Worm (Caenorhabditis elegans) whole organism, midembryonic: ENCODE measurements around the gene C34H4.1.

ENCODE experiments used
- T22C8.4 ChIP-seq: fragments of 200-800 bp; sonication (Bioruptor generic); IDR thresholded peaks from 2 replicates; pipeline ENCODE4 v1.3.6; 2022; ENCODE audit warnings: missing genetic modification characterization, missing compliant biosample characterization
- cog-1 ChIP-seq: sonication (generic microtip); optimal IDR thresholded peaks from 2 replicates; lab custom pipeline; 2016; ENCODE audit warnings: missing genetic modification characterization, missing compliant biosample characterization
- flt-1 ChIP-seq: fragments of 200-800 bp; sonication (Bioruptor generic); IDR thresholded peaks from 2 replicates; pipeline ENCODE4 v1.3.6; 2022; ENCODE audit warnings: missing genetic modification characterization, missing compliant biosample characterization
- klf-2 ChIP-seq: fragments of 200-800 bp; sonication (Bioruptor generic); conservative IDR thresholded peaks from 2 replicates; pipeline ENCODE4 v1.3.6; 2022; ENCODE audit warnings: missing genetic modification reagents, missing genetic modification characterization, missing compliant biosample characterization
- med-1 ChIP-seq: sonication (generic microtip); optimal IDR thresholded peaks from 2 replicates; lab custom pipeline; 2017; ENCODE audit warnings: missing genetic modification characterization, mild to moderate bottlenecking, missing compliant biosample characterization, antibody characterized with exemption, missing genetic modification reagents; ENCODE audit not compliant: insufficient read depth
- ref-1 ChIP-seq: fragments of 200-800 bp; sonication (Bioruptor generic); conservative IDR thresholded peaks from 2 replicates; pipeline ENCODE4 v1.3.6; 2022; ENCODE audit warnings: missing genetic modification reagents, missing genetic modification characterization, missing compliant biosample characterization
- tab-1 ChIP-seq: fragments of 200-800 bp; sonication (Bioruptor generic); IDR thresholded peaks from 2 replicates; pipeline ENCODE4 v1.3.6; 2022; ENCODE audit warnings: missing genetic modification characterization, missing compliant biosample characterization
- ztf-23 ChIP-seq: fragments of 200-800 bp; sonication (Bioruptor generic); IDR thresholded peaks from 2 replicates; pipeline ENCODE4 v1.3.6; 2022; ENCODE audit warnings: missing genetic modification reagents, missing genetic modification characterization, missing compliant biosample characterization
- ztf-29 ChIP-seq: fragments of 200-800 bp; sonication (Bioruptor generic); IDR thresholded peaks from 2 replicates; pipeline ENCODE4 v1.3.6; 2022; ENCODE audit warnings: missing genetic modification reagents, missing genetic modification characterization, missing compliant biosample characterization

Gene C34H4.1

ce11 chrIV:1561884-1562283 is 6.5 kb downstream of the C34H4.1 start, which contains the start of gene hpo-6:
TSS of gene hpo-6 (plus strand) at chrIV:1562184.
- TF ChIP-seq flt-1 (GFP tag; lab: Robert Waterston, UW) (no peak), klf-2 (GFP tag; lab: Robert Waterston, UW) (no peak), ztf-29 (GFP tag; lab: Robert Waterston, UW) (no peak), med-1 (GFP tag; lab: Kevin White, UChicago) (no peak), ztf-23 (GFP tag; lab: Robert Waterston, UW) (no peak), tab-1 (no peak), ref-1 (GFP tag; lab: Robert Waterston, UW) (no peak), T22C8.4 (GFP tag; lab: Robert Waterston, UW) (no peak), cog-1 (tag; lab: Kevin White, UChicago) (no peak)

- no peak for TF ChIP-seq ztf-29 (GFP tag; lab: Robert Waterston, UW)
- TF ChIP-seq klf-2 (GFP tag; lab: Robert Waterston, UW), result no peak
- no peak for TF ChIP-seq cog-1 (tag; lab: Kevin White, UChicago)
- TF ChIP-seq ztf-23 (GFP tag; lab: Robert Waterston, UW), result no peak
- TF ChIP-seq tab-1, result no peak
- no peak for TF ChIP-seq T22C8.4 (GFP tag; lab: Robert Waterston, UW)
- no peak for TF ChIP-seq ref-1 (GFP tag; lab: Robert Waterston, UW)
- TF ChIP-seq flt-1 (GFP tag; lab: Robert Waterston, UW), result no peak
- no peak for TF ChIP-seq med-1 (GFP tag; lab: Kevin White, UChicago)
Measured at ce11 chrIV:1563476-1564131, 8.2 kb downstream of the C34H4.1 start, which contains the start of gene Y41D4B.15. TSS of gene Y41D4B.15 (plus strand) at chrIV:1564081.

- TF ChIP-seq klf-2 (GFP tag; lab: Robert Waterston, UW) (no peak), ztf-29 (GFP tag; lab: Robert Waterston, UW) (no peak), med-1 (GFP tag; lab: Kevin White, UChicago) (no peak), cog-1 (tag; lab: Kevin White, UChicago) (no peak), T22C8.4 (GFP tag; lab: Robert Waterston, UW) (no peak), tab-1 (no peak), ztf-23 (GFP tag; lab: Robert Waterston, UW) (no peak), flt-1 (GFP tag; lab: Robert Waterston, UW) (no peak), ref-1 (GFP tag; lab: Robert Waterston, UW) (no peak)
Measured at ce11 chrIV:1565725-1566124, 10.3 kb downstream of the C34H4.1 start.

- TF ChIP-seq ztf-23 (GFP tag; lab: Robert Waterston, UW), result no peak
- no peak for TF ChIP-seq cog-1 (tag; lab: Kevin White, UChicago)
Measured at ce11 chrIV:1567577-1567976, 12.2 kb downstream of the C34H4.1 start.

- TF ChIP-seq ztf-29 (GFP tag; lab: Robert Waterston, UW), result no peak
- TF ChIP-seq cog-1 (tag; lab: Kevin White, UChicago), result no peak
- TF ChIP-seq med-1 (GFP tag; lab: Kevin White, UChicago), result no peak
- no peak for TF ChIP-seq flt-1 (GFP tag; lab: Robert Waterston, UW)
- no peak for TF ChIP-seq T22C8.4 (GFP tag; lab: Robert Waterston, UW)
- no peak for TF ChIP-seq ztf-23 (GFP tag; lab: Robert Waterston, UW)
- no peak for TF ChIP-seq ref-1 (GFP tag; lab: Robert Waterston, UW)
- no peak for TF ChIP-seq klf-2 (GFP tag; lab: Robert Waterston, UW)
- TF ChIP-seq tab-1, result no peak
Measured at ce11 chrIV:1576731-1577130, 21.4 kb downstream of the C34H4.1 start, which contains the start of gene Y41D4B.14. TSS of gene Y41D4B.14 (plus strand) at chrIV:1577031.

- TF ChIP-seq med-1 (GFP tag; lab: Kevin White, UChicago), result peak; percentile 79
- TF ChIP-seq ref-1 (GFP tag; lab: Robert Waterston, UW), result peak; percentile 67
- peak; percentile 73 for TF ChIP-seq cog-1 (tag; lab: Kevin White, UChicago)
- peak; percentile 85 for TF ChIP-seq klf-2 (GFP tag; lab: Robert Waterston, UW)
- TF ChIP-seq ztf-29 (GFP tag; lab: Robert Waterston, UW), result no peak
- TF ChIP-seq T22C8.4 (GFP tag; lab: Robert Waterston, UW), result peak; percentile 65; the same call in 1 of the 2 replicates
- TF ChIP-seq ztf-23 (GFP tag; lab: Robert Waterston, UW), result peak; percentile 93
- TF ChIP-seq tab-1, result peak; percentile 81
- TF ChIP-seq flt-1 (GFP tag; lab: Robert Waterston, UW), result peak; percentile 90
Measured at ce11 chrIV:1595802-1596201, 40.4 kb downstream of the C34H4.1 start, which contains the start of gene npp-8. TSS of gene npp-8 (minus strand) at chrIV:1595824.

ce11 chrIV:1597018-1597417 is 41.6 kb downstream of the C34H4.1 start, which contains the start of gene ced-2:
TSS of gene ced-2 (plus strand) at chrIV:1597318.
- no peak for TF ChIP-seq med-1 (GFP tag; lab: Kevin White, UChicago)
- TF ChIP-seq flt-1 (GFP tag; lab: Robert Waterston, UW), result no peak
- no peak for TF ChIP-seq cog-1 (tag; lab: Kevin White, UChicago)
- no peak for TF ChIP-seq tab-1
- no peak for TF ChIP-seq ztf-23 (GFP tag; lab: Robert Waterston, UW)
- no peak for TF ChIP-seq ref-1 (GFP tag; lab: Robert Waterston, UW)
- TF ChIP-seq klf-2 (GFP tag; lab: Robert Waterston, UW), result no peak
- no peak for TF ChIP-seq T22C8.4 (GFP tag; lab: Robert Waterston, UW)
- no peak for TF ChIP-seq ztf-29 (GFP tag; lab: Robert Waterston, UW)

ce11 chrIV:1600784-1601183 is 45.4 kb downstream of the C34H4.1 start:
- TF ChIP-seq tab-1 (no peak), T22C8.4 (GFP tag; lab: Robert Waterston, UW) (no peak), cog-1 (tag; lab: Kevin White, UChicago) (no peak), ztf-29 (GFP tag; lab: Robert Waterston, UW) (no peak), ref-1 (GFP tag; lab: Robert Waterston, UW) (no peak), flt-1 (GFP tag; lab: Robert Waterston, UW) (no peak), med-1 (GFP tag; lab: Kevin White, UChicago) (no peak), klf-2 (GFP tag; lab: Robert Waterston, UW) (no peak), ztf-23 (GFP tag; lab: Robert Waterston, UW) (no peak)
